Fruit fly (Drosophila melanogaster) whole organism, pupa: ENCODE measurements around the gene CG42367.

Experiments used
- CG10348 ChIP-seq: fragments of 200-800 bp; sonication (Bioruptor generic); IDR thresholded peaks from 2 replicates; pipeline ENCODE4 v1.3.6; 2022; ENCODE audit warnings: missing biosample characterization, missing genetic modification characterization
- CG12605 ChIP-seq: fragments of 200-800 bp; sonication (Bioruptor generic); IDR thresholded peaks from 2 replicates; pipeline ENCODE4 v1.3.6; 2022; ENCODE audit warnings: missing biosample characterization, missing genetic modification characterization
- CG13204 ChIP-seq: fragments of 200-800 bp; sonication (Bioruptor generic); optimal IDR thresholded peaks from 2 replicates; lab custom pipeline; 2018; ENCODE audit warnings: missing biosample characterization, mild to moderate bottlenecking, missing genetic modification characterization, moderate library complexity
- CG14655 ChIP-seq: fragments of 200-800 bp; sonication (Bioruptor generic); optimal IDR thresholded peaks from 3 replicates; lab custom pipeline; 2017; ENCODE audit warnings: mild to moderate bottlenecking, missing biosample characterization, missing genetic modification reagents, missing genetic modification characterization
- CG15710 ChIP-seq: fragments of 200-800 bp; sonication (Bioruptor generic); optimal IDR thresholded peaks from 2 replicates; lab custom pipeline; 2018; ENCODE audit warnings: missing biosample characterization, mild to moderate bottlenecking, missing genetic modification characterization, moderate library complexity
- CG17806 ChIP-seq: fragments of 200-800 bp; sonication (Bioruptor generic); optimal IDR thresholded peaks from 2 replicates; lab custom pipeline; 2018; ENCODE audit warnings: missing biosample characterization, mild to moderate bottlenecking, missing genetic modification characterization, moderate library complexity
- CG32121 ChIP-seq: fragments of 200-800 bp; sonication (Bioruptor generic); IDR thresholded peaks from 2 replicates; pipeline ENCODE4 v1.3.6; 2022; ENCODE audit warnings: missing biosample characterization, missing genetic modification characterization
- CG34367 ChIP-seq: fragments of 200-800 bp; sonication (Bioruptor generic); optimal IDR thresholded peaks from 2 replicates; lab custom pipeline; 2018; ENCODE audit warnings: missing biosample characterization, mild to moderate bottlenecking, missing genetic modification characterization
- CG4496 ChIP-seq: fragments of 200-800 bp; sonication (Bioruptor generic); IDR thresholded peaks from 3 replicates; pipeline ENCODE4 v1.3.6; 2022; ENCODE audit warnings: missing biosample characterization, missing genetic modification characterization
- CG8159 ChIP-seq: fragments of 200-800 bp; sonication (Bioruptor generic); optimal IDR thresholded peaks from 3 replicates; lab custom pipeline; 2018; ENCODE audit warnings: missing biosample characterization, mild to moderate bottlenecking, missing genetic modification characterization, moderate library complexity
- CG8301 ChIP-seq: fragments of 200-800 bp; sonication (Bioruptor generic); optimal IDR thresholded peaks from 2 replicates; lab custom pipeline; 2018; ENCODE audit warnings: missing biosample characterization, mild to moderate bottlenecking, missing genetic modification characterization
- CG9948 ChIP-seq: fragments of 200-800 bp; sonication (Bioruptor generic); optimal IDR thresholded peaks from 2 replicates; lab custom pipeline; 2018; ENCODE audit warnings: missing biosample characterization, mild to moderate bottlenecking, missing genetic modification characterization, moderate library complexity
- D1 ChIP-seq: fragments of 200-800 bp; sonication (Bioruptor generic); optimal IDR thresholded peaks from 2 replicates; lab custom pipeline; 2018; ENCODE audit warnings: missing biosample characterization, mild to moderate bottlenecking, missing genetic modification characterization, moderate library complexity
- EcR ChIP-seq: fragments of 200-800 bp; sonication (Bioruptor generic); optimal IDR thresholded peaks from 3 replicates; lab custom pipeline; 2019; ENCODE audit warnings: missing biosample characterization, missing genetic modification characterization, mild to moderate bottlenecking, moderate library complexity, missing genetic modification reagents
- Ets98B ChIP-seq: fragments of 200-800 bp; sonication (Bioruptor generic); IDR thresholded peaks from 2 replicates; pipeline ENCODE4 v1.3.6; 2022; ENCODE audit warnings: missing biosample characterization, missing genetic modification characterization
- Pif1A ChIP-seq: fragments of 200-800 bp; sonication (Bioruptor generic); optimal IDR thresholded peaks from 3 replicates; lab custom pipeline; 2016; ENCODE audit warnings: missing biosample characterization, missing genetic modification characterization
- Pif1B ChIP-seq: fragments of 200-800 bp; sonication (Bioruptor generic); optimal IDR thresholded peaks from 3 replicates; lab custom pipeline; 2016; ENCODE audit warnings: missing biosample characterization, missing genetic modification characterization
- Snoo ChIP-seq: fragments of 200-800 bp; sonication (Bioruptor generic); optimal IDR thresholded peaks from 3 replicates; lab custom pipeline; 2017; ENCODE audit warnings: missing biosample characterization, mild to moderate bottlenecking, missing genetic modification characterization, inconsistent platforms
- fd96Ca ChIP-seq: fragments of 200-800 bp; sonication (Bioruptor generic); IDR thresholded peaks from 3 replicates; pipeline ENCODE4 v1.3.6; 2022; ENCODE audit warnings: missing biosample characterization, missing genetic modification characterization
- gl ChIP-seq: fragments of 200-800 bp; sonication (Bioruptor generic); optimal IDR thresholded peaks from 2 replicates; lab custom pipeline; 2018; ENCODE audit warnings: missing biosample characterization, mild to moderate bottlenecking, missing genetic modification characterization
- rn ChIP-seq: fragments of 200-800 bp; sonication (Bioruptor generic); IDR thresholded peaks from 2 replicates; pipeline ENCODE4 v1.3.6; 2022; ENCODE audit warnings: missing biosample characterization, missing genetic modification characterization

CG42367 gene

DNA sequence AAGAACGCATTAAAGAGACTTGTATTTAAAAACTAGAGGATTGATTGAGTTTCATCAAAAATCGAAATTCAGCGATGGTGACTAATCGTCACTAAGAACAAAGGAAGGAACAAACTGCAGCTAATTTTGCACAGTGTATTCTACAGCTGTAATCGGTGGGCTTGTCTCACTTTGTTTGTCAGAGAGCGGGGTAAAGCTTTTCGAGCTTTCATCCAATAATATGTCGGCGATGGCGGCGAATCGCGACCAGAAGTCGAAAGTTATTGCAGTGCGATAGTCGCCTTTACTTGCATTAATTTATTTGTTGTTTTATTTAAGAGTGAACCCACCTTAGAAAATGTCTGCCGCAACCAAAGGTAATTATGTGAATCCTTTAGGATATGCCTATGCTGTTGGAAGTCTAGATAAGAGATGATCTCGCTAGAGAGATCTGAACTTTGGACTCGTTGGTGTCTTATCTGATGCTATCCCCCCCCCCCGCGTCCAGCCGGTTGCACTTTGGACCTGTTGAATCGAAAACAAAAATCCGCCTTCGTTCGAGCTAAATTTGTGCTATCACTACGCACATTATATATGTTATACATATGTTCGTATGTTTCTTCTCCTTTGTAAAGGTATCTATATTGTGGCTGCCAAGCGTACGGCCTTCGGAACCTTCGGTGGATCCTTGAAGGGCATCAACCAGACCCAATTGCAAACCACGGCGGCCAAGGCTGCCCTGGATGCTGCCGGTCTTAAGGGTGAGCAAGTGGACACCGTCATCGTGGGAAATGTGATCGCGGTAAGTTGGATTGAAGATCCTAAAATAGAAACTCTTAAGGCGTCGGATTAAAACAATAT, 15.1 kb upstream of the CG42367 start, which contains the start of gene yip2:
Gene yip2, plus strand, starts transcription at position 243 of the 840 bp plus-strand sequence.
- TF ChIP-seq Ets98B (peak; percentile 91), CG13204 (GFP tag; lab: Kevin White, UChicago) (peak; percentile 100), gl (tag; lab: Kevin White, UChicago) (peak; percentile 100), CG9948 (peak; percentile 77), CG32121 (GFP tag; lab: Robert Waterston, UW) (peak; percentile 96), CG8301 (tag; lab: Kevin White, UChicago) (peak; percentile 96), Pif1A (GFP tag; lab: Kevin White, UChicago) (peak; percentile 98), CG10348 (no peak), CG17806 (tag; lab: Kevin White, UChicago) (peak; percentile 89), CG14655 (GFP tag; lab: Kevin White, UChicago) (peak; percentile 98), Pif1B (GFP tag; lab: Kevin White, UChicago) (peak; percentile 99), EcR (GFP tag; lab: Kevin White, UChicago) (peak; percentile 81), CG34367 (peak; percentile 94), rn (peak; percentile 66; the same call in 1 of the 2 replicates), CG8159 (tag; lab: Kevin White, UChicago) (peak; percentile 93), fd96Ca (peak; percentile 92), Snoo (tag; lab: Kevin White, UChicago) (peak; percentile 98), CG15710 (tag; lab: Kevin White, UChicago) (peak; percentile 87), D1 (tag; lab: Kevin White, UChicago) (peak; percentile 54), CG4496 (GFP tag; lab: Robert Waterston, UW) (peak; percentile 92), CG12605 (peak; percentile 97)

DNA sequence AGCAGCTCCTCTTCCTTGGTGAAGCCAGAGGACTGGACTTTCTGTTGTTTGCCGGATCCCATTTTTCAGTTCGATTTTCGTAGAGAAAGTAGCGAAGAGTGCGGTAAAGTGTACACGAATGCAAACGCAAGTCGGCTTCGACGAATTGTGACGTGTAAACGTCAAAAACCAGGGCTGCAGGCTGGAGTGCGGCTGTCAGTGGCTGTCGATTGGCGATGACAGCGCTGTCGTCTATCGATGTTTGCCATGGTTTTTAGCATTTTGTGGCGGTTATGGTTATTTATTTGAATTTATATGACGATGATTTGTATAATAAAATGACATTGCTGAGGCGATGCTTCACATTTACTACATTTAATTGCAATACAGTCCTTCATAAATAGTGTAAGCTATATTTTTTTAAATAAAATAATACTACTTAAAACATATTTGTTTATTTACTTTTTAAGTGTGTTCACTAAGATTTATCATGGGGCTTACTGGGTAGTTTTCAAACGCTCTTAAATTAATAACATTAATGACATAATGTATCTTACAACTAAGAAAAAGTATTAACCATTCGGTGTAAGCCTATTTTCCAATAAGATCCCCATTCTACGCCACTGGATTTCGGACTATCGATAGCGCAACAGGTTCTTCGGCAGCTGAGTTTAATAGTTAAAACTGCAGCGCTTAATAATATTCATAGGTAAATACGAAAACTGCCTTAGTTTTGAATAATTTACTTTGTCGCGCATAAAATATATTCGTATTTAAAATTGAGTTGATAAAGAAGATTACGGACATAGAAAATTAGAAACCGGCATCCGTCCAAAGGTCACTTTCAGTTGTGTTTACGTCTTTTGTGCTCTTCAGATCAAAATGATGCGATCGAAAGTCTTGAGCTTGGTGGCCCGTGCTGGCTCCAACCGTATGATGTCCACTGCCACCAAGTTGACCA, 12.1 kb upstream of the CG42367 start, which contains the start of the genes CG5885 and CG4598:
Gene CG5885, minus strand, starts transcription at position 311 of the 940 bp plus-strand sequence.
Gene CG4598, plus strand, starts transcription at position 599 of the 940 bp plus-strand sequence.
- peak; percentile 58 for TF ChIP-seq CG9948
- TF ChIP-seq CG15710 (tag; lab: Kevin White, UChicago), result peak; percentile 55
- TF ChIP-seq CG17806 (tag; lab: Kevin White, UChicago), result peak; percentile 42
- peak; percentile 82 for TF ChIP-seq Pif1A (GFP tag; lab: Kevin White, UChicago)
- no peak for TF ChIP-seq D1 (tag; lab: Kevin White, UChicago)
- TF ChIP-seq CG12605, result peak; percentile 80
- peak; percentile 81 for TF ChIP-seq gl (tag; lab: Kevin White, UChicago)
- peak; percentile 78 for TF ChIP-seq CG14655 (GFP tag; lab: Kevin White, UChicago)
- peak; percentile 42 for TF ChIP-seq CG13204 (GFP tag; lab: Kevin White, UChicago)
- TF ChIP-seq CG34367, result peak; percentile 2
- TF ChIP-seq EcR (GFP tag; lab: Kevin White, UChicago), result peak; percentile 10
- peak; percentile 43; the same call in 1 of the 3 replicates for TF ChIP-seq fd96Ca
- peak; percentile 39 for TF ChIP-seq CG4496 (GFP tag; lab: Robert Waterston, UW)
- TF ChIP-seq Pif1B (GFP tag; lab: Kevin White, UChicago), result peak; percentile 69
- no peak for TF ChIP-seq rn
- peak; percentile 44 for TF ChIP-seq Snoo (tag; lab: Kevin White, UChicago)
- TF ChIP-seq CG32121 (GFP tag; lab: Robert Waterston, UW), result peak; percentile 76
- peak; percentile 63 for TF ChIP-seq CG8159 (tag; lab: Kevin White, UChicago)
- peak; percentile 63 for TF ChIP-seq CG8301 (tag; lab: Kevin White, UChicago)
- peak; percentile 78 for TF ChIP-seq Ets98B
- no peak for TF ChIP-seq CG10348

DNA sequence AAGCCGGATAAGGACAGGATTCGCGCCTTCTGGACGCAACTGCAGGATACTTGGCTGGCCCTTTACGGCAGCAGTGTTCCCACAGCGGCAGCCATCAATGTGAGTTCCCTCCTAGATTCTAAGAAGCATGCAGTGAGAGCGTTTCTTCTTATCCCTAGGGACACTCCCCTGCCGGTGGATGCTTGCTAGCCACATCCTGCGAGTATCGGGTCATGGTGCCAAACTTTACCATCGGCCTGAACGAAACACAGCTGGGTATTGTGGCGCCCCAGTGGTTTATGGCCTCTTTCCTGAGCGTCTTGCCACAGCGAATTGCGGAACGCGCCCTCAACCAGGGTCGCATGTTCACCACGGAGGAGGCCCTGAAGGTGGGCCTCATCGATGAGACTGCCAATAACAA, 11.2 kb upstream of the CG42367 start:
- TF ChIP-seq rn, result no peak
- TF ChIP-seq CG9948, result no peak
- no peak for TF ChIP-seq gl (tag; lab: Kevin White, UChicago)
- no peak for TF ChIP-seq CG13204 (GFP tag; lab: Kevin White, UChicago)
- no peak for TF ChIP-seq EcR (GFP tag; lab: Kevin White, UChicago)
- no peak for TF ChIP-seq CG4496 (GFP tag; lab: Robert Waterston, UW)
- TF ChIP-seq Pif1A (GFP tag; lab: Kevin White, UChicago), result no peak
- no peak for TF ChIP-seq Snoo (tag; lab: Kevin White, UChicago)
- TF ChIP-seq D1 (tag; lab: Kevin White, UChicago), result no peak
- no peak for TF ChIP-seq CG32121 (GFP tag; lab: Robert Waterston, UW)
- TF ChIP-seq CG15710 (tag; lab: Kevin White, UChicago), result no peak
- TF ChIP-seq CG17806 (tag; lab: Kevin White, UChicago), result no peak
- TF ChIP-seq, all 21 proteins: peak for 0

DNA sequence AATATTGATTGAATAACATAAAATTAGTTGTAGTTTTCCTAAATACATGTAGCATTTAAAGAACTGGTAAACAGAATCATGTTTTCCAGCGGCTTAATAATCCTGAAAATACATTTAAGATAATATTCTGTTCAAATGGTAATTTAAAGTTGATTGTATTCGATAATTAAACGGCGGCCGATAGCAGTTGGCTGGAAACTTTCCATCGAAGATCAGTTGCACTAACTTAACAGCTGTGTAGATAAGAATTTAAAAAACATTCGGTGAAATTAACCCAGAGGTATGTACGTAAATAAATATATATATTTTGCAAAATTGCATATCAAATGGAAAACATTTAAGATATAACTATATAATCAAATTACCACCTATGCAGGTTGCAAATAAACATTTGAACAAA, 10.4 kb upstream of the CG42367 start, which contains the start of gene CG4594:
Gene CG4594, plus strand, starts transcription at position 212 of the 400 bp plus-strand sequence.
- no peak for TF ChIP-seq rn
- TF ChIP-seq CG32121 (GFP tag; lab: Robert Waterston, UW), result no peak
- TF ChIP-seq Pif1A (GFP tag; lab: Kevin White, UChicago), result no peak
- no peak for TF ChIP-seq Ets98B
- TF ChIP-seq EcR (GFP tag; lab: Kevin White, UChicago), result no peak
- no peak for TF ChIP-seq CG14655 (GFP tag; lab: Kevin White, UChicago)
- TF ChIP-seq CG8159 (tag; lab: Kevin White, UChicago), result no peak
